Worm (Caenorhabditis elegans) whole organism, mixed stage, embryonic: ENCODE measurements around the gene C05B5.12.

Source experiments
- M03D4.4 ChIP-seq: sonication (generic microtip); optimal IDR thresholded peaks from 2 replicates; lab custom pipeline; 2017; ENCODE audit warnings: mild to moderate bottlenecking, missing genetic modification characterization, missing compliant biosample characterization
- bed-3 ChIP-seq: fragments of 200-800 bp; sonication (Bioruptor generic); optimal IDR thresholded peaks from 3 replicates; lab custom pipeline; 2018; ENCODE audit warnings: mild to moderate bottlenecking, missing genetic modification characterization, moderate library complexity, missing compliant biosample characterization
- blmp-1 ChIP-seq: fragments of 150-350 bp; optimal IDR thresholded peaks from 2 replicates; lab custom pipeline; 2014; ENCODE audit warnings: missing biosample characterization, missing genetic modification characterization
- ceh-39 ChIP-seq: fragments of 150-350 bp; optimal IDR thresholded peaks from 2 replicates; lab custom pipeline; 2014; ENCODE audit warnings: missing biosample characterization, missing genetic modification characterization
- ceh-43 ChIP-seq: fragments of 200-800 bp; sonication (Bioruptor generic); optimal IDR thresholded peaks from 2 replicates; lab custom pipeline; 2018; ENCODE audit warnings: mild to moderate bottlenecking, missing genetic modification characterization, moderate library complexity, missing compliant biosample characterization
- ces-1 ChIP-seq: fragments of 150-350 bp; optimal IDR thresholded peaks from 2 replicates; lab custom pipeline; 2014; ENCODE audit warnings: missing biosample characterization, missing genetic modification reagents, missing genetic modification characterization
- cnd-1 ChIP-seq: fragments of 200-800 bp; sonication (Bioruptor generic); optimal IDR thresholded peaks from 2 replicates; lab custom pipeline; 2018; ENCODE audit warnings: mild to moderate bottlenecking, missing genetic modification characterization, missing compliant biosample characterization
- drap-1 ChIP-seq: fragments of 200-800 bp; sonication (Bioruptor generic); optimal IDR thresholded peaks from 3 replicates; lab custom pipeline; 2018; ENCODE audit warnings: mild to moderate bottlenecking, missing genetic modification characterization, missing compliant biosample characterization
- elt-1 ChIP-seq: sonication (generic microtip); optimal IDR thresholded peaks from 2 replicates; lab custom pipeline; 2017; ENCODE audit warnings: missing genetic modification characterization, mild to moderate bottlenecking, missing compliant biosample characterization, antibody characterized with exemption, moderate library complexity, borderline replicate concordance; ENCODE audit not compliant: insufficient read depth
- elt-3 ChIP-seq: fragments of 150-350 bp; optimal IDR thresholded peaks from 2 replicates; lab custom pipeline; 2014; ENCODE audit warnings: missing biosample characterization, missing genetic modification characterization
- flh-1 ChIP-seq: fragments of 200-800 bp; sonication (Bioruptor generic); optimal IDR thresholded peaks from 2 replicates; lab custom pipeline; 2018; ENCODE audit warnings: mild to moderate bottlenecking, missing genetic modification characterization, moderate library complexity, missing compliant biosample characterization
- ham-2 ChIP-seq: fragments of 200-800 bp; sonication (Bioruptor generic); optimal IDR thresholded peaks from 2 replicates; lab custom pipeline; 2018; ENCODE audit warnings: mild to moderate bottlenecking, missing genetic modification characterization, missing compliant biosample characterization
- hlh-1 ChIP-seq: fragments of 150-350 bp; optimal IDR thresholded peaks from 2 replicates; lab custom pipeline; 2014; ENCODE audit warnings: missing biosample characterization, missing genetic modification reagents, missing genetic modification characterization
- lin-13 ChIP-seq: fragments of 150-350 bp; optimal IDR thresholded peaks from 2 replicates; lab custom pipeline; 2014; ENCODE audit warnings: missing biosample characterization, missing genetic modification characterization
- lin-32 ChIP-seq: fragments of 200-800 bp; sonication (Bioruptor generic); optimal IDR thresholded peaks from 2 replicates; lab custom pipeline; 2018; ENCODE audit warnings: mild to moderate bottlenecking, missing genetic modification characterization, missing compliant biosample characterization
- lsy-2 ChIP-seq: fragments of 150-350 bp; optimal IDR thresholded peaks from 2 replicates; lab custom pipeline; 2014; ENCODE audit warnings: missing biosample characterization, missing genetic modification characterization
- mab-5 ChIP-seq: fragments of 150-350 bp; optimal IDR thresholded peaks from 2 replicates; lab custom pipeline; 2014; ENCODE audit warnings: missing biosample characterization, missing genetic modification characterization
- mep-1 ChIP-seq: fragments of 150-350 bp; optimal IDR thresholded peaks from 2 replicates; lab custom pipeline; 2017; ENCODE audit warnings: missing biosample characterization, missing genetic modification reagents, missing genetic modification characterization, inconsistent platforms
- mls-2 ChIP-seq: sonication (generic microtip); optimal IDR thresholded peaks from 2 replicates; lab custom pipeline; 2016; ENCODE audit warnings: mild to moderate bottlenecking, missing genetic modification characterization, moderate library complexity, missing compliant biosample characterization
- nhr-12 ChIP-seq: fragments of 150-350 bp; optimal IDR thresholded peaks from 2 replicates; lab custom pipeline; 2014; ENCODE audit warnings: missing biosample characterization, missing genetic modification characterization
- nhr-2 ChIP-seq: fragments of 150-350 bp; optimal IDR thresholded peaks from 2 replicates; lab custom pipeline; 2014; ENCODE audit warnings: missing biosample characterization, missing genetic modification characterization
- nhr-237 ChIP-seq: fragments of 150-350 bp; optimal IDR thresholded peaks from 2 replicates; lab custom pipeline; 2014; ENCODE audit warnings: missing biosample characterization, missing genetic modification characterization
- nhr-28 ChIP-seq: fragments of 150-350 bp; optimal IDR thresholded peaks from 2 replicates; lab custom pipeline; 2014; ENCODE audit warnings: missing biosample characterization, missing genetic modification characterization
- pha-4 ChIP-seq: fragments of 150-350 bp; optimal IDR thresholded peaks from 2 replicates; lab custom pipeline; 2018; ENCODE audit warnings: missing biosample characterization, missing genetic modification reagents, missing genetic modification characterization
- snpc-4 ChIP-seq: fragments of 150-350 bp; optimal IDR thresholded peaks from 2 replicates; lab custom pipeline; 2014; ENCODE audit warnings: missing biosample characterization, missing genetic modification characterization
- sptf-1 ChIP-seq: sonication (generic microtip); optimal IDR thresholded peaks from 2 replicates; lab custom pipeline; 2017; ENCODE audit warnings: mild to moderate bottlenecking, missing genetic modification characterization, moderate library complexity, missing compliant biosample characterization
- tbx-8 ChIP-seq: fragments of 200-800 bp; sonication (Bioruptor generic); optimal IDR thresholded peaks from 2 replicates; lab custom pipeline; 2018; ENCODE audit warnings: mild to moderate bottlenecking, missing genetic modification characterization, moderate library complexity, missing compliant biosample characterization
- unc-120 ChIP-seq: sonication (generic microtip); optimal IDR thresholded peaks from 2 replicates; lab custom pipeline; 2017; ENCODE audit warnings: missing genetic modification characterization, missing compliant biosample characterization; ENCODE audit not compliant: poor library complexity, severe bottlenecking
- unc-39 ChIP-seq: fragments of 150-350 bp; optimal IDR thresholded peaks from 2 replicates; lab custom pipeline; 2014; ENCODE audit warnings: missing biosample characterization, missing genetic modification characterization
- unc-62 ChIP-seq: fragments of 150-350 bp; optimal IDR thresholded peaks from 2 replicates; lab custom pipeline; 2014; ENCODE audit warnings: missing biosample characterization, missing genetic modification reagents, missing genetic modification characterization
- zip-8 ChIP-seq: fragments of 150-350 bp; optimal IDR thresholded peaks from 2 replicates; lab custom pipeline; 2014; ENCODE audit warnings: missing biosample characterization, missing genetic modification characterization
- ztf-11 ChIP-seq: fragments of 150-350 bp; optimal IDR thresholded peaks from 2 replicates; lab custom pipeline; 2014; ENCODE audit warnings: missing biosample characterization, missing genetic modification characterization

C05B5.12 gene

DNA sequence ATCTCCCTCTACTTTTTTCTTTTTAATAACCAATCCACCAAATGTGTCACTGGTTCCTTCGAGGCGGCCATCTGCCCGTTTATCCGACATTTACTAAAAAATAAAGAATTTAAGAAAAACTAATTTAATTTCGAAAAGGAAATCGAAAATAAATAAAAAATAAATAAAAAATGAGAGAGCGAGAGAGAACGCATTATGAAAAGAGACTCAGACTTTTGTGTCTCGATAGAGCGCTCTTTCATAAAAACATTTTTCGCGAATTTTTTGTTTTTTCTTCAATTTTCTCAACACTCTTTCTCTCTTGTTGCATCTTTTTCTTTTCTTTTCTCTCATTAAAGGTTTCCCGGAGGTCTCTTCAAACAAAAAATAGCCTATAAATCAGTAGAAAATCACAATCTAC is 31.1 kb upstream of the C05B5.12 start, which contains the start of gene mog-1:
Gene mog-1 (minus strand): TSS at position 93 of the 400 bp plus-strand sequence.
- TF ChIP-seq snpc-4 (tag; lab: Kevin White, UChicago), result no peak
- no peak for TF ChIP-seq lin-32 (GFP tag; lab: Kevin White, UChicago)
- peak; percentile 50 for TF ChIP-seq ces-1 (GFP tag; lab: Kevin White, UChicago)
- no peak for TF ChIP-seq tbx-8 (GFP tag; lab: Kevin White, UChicago)
- peak; percentile 36 for TF ChIP-seq lsy-2
- TF ChIP-seq nhr-12 (tag; lab: Kevin White, UChicago), result no peak
- TF ChIP-seq mls-2 (tag; lab: Kevin White, UChicago), result no peak
- no peak for TF ChIP-seq elt-1 (tag; lab: Kevin White, UChicago)

DNA sequence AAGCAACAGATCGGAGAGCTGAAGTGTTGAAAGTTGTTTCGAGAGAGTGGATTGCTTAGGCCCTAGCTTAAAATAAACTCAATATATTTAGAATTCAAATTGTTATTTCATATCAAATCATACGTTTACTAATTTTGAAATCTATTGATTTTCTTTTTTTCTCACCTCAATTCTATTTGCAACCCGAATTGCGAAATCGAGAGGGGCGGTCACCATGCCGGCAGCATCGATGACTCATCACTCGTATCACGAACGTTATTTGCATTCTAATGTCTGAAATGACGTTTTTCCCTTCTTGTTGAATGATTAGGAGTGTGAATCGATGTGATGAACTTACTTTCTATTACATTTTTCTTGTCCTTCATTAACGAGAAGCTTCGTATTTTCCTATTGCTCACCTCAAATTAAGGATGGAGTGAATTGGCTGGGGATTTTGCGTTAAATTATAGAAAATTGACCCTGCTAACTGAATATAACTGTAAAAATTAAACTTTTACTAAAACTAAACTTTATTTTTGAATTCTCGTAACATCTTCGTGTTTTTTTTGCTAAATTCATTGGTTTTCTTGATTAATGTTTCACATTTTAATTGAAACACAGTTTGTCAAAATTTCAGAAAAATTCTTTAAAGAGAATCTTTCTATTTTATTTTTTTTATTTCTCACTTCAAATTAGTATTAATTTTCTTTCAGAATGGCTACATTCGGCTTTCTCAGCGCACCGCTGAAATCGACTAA is 30.3 kb upstream of the C05B5.12 start, which contains the start of gene alx-1:
Gene alx-1 (plus strand): TSS at position 687 of the 737 bp plus-strand sequence.
- no peak for TF ChIP-seq snpc-4 (tag; lab: Kevin White, UChicago)
- no peak for TF ChIP-seq nhr-28 (tag; lab: Kevin White, UChicago)
- no peak for TF ChIP-seq ces-1 (GFP tag; lab: Kevin White, UChicago)
- TF ChIP-seq mls-2 (tag; lab: Kevin White, UChicago), result no peak
- TF ChIP-seq elt-1 (tag; lab: Kevin White, UChicago), result no peak
- TF ChIP-seq bed-3, result no peak
- TF ChIP-seq flh-1, result no peak
- no peak for TF ChIP-seq cnd-1 (tag; lab: Kevin White, UChicago)
- TF ChIP-seq unc-62, result no peak
- TF ChIP-seq zip-8 (tag; lab: Kevin White, UChicago), result no peak
- no peak for TF ChIP-seq sptf-1 (tag; lab: Kevin White, UChicago)
- no peak for TF ChIP-seq ztf-11 (tag; lab: Kevin White, UChicago)
- no peak for TF ChIP-seq blmp-1

DNA sequence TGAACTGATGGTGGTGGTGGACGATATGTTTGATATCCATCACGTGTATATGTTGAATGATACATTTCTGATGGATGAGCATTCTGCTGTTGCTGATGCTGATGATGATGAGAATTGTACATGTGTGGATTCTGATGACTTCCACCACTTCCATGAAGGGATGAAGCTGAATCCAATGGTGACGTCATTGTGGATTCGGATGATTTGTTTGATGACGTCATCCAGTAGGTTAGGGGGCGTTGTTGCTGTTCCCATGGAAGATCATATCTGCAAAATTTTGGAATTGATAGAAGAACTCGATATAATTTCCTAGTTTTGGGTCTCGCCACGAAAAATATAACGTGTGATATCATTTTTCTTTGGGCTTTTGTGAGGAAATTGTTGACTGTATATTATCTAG is 23.7 kb upstream of the C05B5.12 start:
- TF ChIP-seq nhr-2, result no peak
- TF ChIP-seq nhr-237 (tag; lab: Kevin White, UChicago), result no peak
- no peak for TF ChIP-seq nhr-12 (tag; lab: Kevin White, UChicago)
- no peak for TF ChIP-seq nhr-28 (tag; lab: Kevin White, UChicago)
- peak; percentile 97 for TF ChIP-seq zip-8 (tag; lab: Kevin White, UChicago)
- no peak for TF ChIP-seq elt-3

DNA sequence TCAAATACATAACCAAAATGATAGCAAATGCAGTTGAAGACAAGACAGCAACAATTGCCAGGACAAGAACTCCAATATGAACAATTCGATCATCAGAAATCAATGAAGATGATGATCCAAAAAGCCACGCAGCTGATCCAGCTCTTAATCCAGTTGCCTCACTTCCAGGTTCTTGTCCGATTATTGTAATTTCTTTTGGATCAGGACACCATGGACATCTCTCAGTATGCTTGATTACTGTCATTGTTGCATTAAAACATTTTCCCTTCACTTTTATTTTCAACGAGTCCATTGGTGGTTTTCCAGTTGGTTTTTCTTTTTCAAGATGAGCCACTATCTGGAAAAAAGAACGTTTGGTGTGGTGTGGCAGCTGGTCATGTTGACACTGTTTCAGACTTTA is 22.8 kb upstream of the C05B5.12 start:
- TF ChIP-seq mab-5 (tag; lab: Kevin White, UChicago) (no peak), elt-3 (no peak), M03D4.4 (tag; lab: Kevin White, UChicago) (no peak), ham-2 (GFP tag; lab: Kevin White, UChicago) (no peak), pha-4 (tag; lab: Kevin White, UChicago) (no peak), hlh-1 (tag; lab: Kevin White, UChicago) (no peak), ztf-11 (tag; lab: Kevin White, UChicago) (no peak), unc-39 (no peak), nhr-12 (tag; lab: Kevin White, UChicago) (no peak), ceh-39 (tag; lab: Kevin White, UChicago) (no peak), blmp-1 (no peak), elt-1 (tag; lab: Kevin White, UChicago) (no peak), tbx-8 (GFP tag; lab: Kevin White, UChicago) (no peak), ceh-43 (no peak), zip-8 (tag; lab: Kevin White, UChicago) (no peak), lsy-2 (no peak)

DNA sequence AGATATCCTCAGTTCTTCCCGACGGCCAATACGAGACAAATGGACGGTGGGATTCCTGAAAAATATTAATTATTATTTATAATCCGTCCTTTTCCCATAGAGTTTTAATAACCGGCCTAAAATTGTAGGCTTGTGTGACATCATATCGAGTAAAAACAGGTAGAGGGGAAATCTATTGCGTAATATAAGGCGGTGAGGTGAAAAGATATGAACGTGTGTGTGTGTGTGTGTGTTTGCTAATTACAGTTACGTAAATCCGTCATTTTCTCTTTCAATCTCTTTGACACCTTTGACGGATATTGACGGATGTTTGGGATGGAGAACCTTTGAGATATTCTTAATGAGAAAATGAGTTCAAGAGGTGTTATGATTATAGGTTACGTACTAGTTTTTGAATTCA is 21.7 kb upstream of the C05B5.12 start:
- TF ChIP-seq hlh-1 (tag; lab: Kevin White, UChicago), result no peak
- TF ChIP-seq unc-62, result peak; percentile 65
- no peak for TF ChIP-seq tbx-8 (GFP tag; lab: Kevin White, UChicago)
- TF ChIP-seq lin-32 (GFP tag; lab: Kevin White, UChicago), result no peak
- TF ChIP-seq drap-1 (GFP tag; lab: Kevin White, UChicago), result no peak
- no peak for TF ChIP-seq sptf-1 (tag; lab: Kevin White, UChicago)
- peak; percentile 13 for TF ChIP-seq cnd-1 (tag; lab: Kevin White, UChicago)
- TF ChIP-seq ztf-11 (tag; lab: Kevin White, UChicago), result no peak
- TF ChIP-seq nhr-237 (tag; lab: Kevin White, UChicago), result peak; percentile 8
- TF ChIP-seq nhr-2, result peak; percentile 92
- TF ChIP-seq mls-2 (tag; lab: Kevin White, UChicago), result peak; percentile 12
- no peak for TF ChIP-seq unc-120
- peak; percentile 32 for TF ChIP-seq ceh-43
- no peak for TF ChIP-seq flh-1
- no peak for TF ChIP-seq ham-2 (GFP tag; lab: Kevin White, UChicago)
- TF ChIP-seq mep-1 (tag; lab: Kevin White, UChicago), result no peak
- no peak for TF ChIP-seq elt-3
- TF ChIP-seq unc-39, result no peak
- no peak for TF ChIP-seq lin-13 (tag; lab: Kevin White, UChicago)
- TF ChIP-seq zip-8 (tag; lab: Kevin White, UChicago), result peak; percentile 99
- no peak for TF ChIP-seq M03D4.4 (tag; lab: Kevin White, UChicago)
